Worm (Caenorhabditis elegans): Measurements from ENCODE around the gene zfp-1.

ce11 chrIII:8838075-8838474 is 46.7 kb downstream of the zfp-1 start, which contains the start of gene F44E2.4:
- TF ChIP-seq tbx-11 (GFP tag; IDR thresholded peaks at IDR 0.05) = no peak
- no peak for TF ChIP-seq flt-1 (GFP tag; IDR thresholded peaks at IDR 0.05)
- TF ChIP-seq scrt-1 (GFP tag; IDR thresholded peaks at IDR 0.05) = no peak
- TF ChIP-seq hnd-1 (tag; optimal IDR thresholded peaks at IDR 0.05) = no peak

Measured in whole organism, early embryonic.